Worm (Caenorhabditis elegans): ENCODE data around the gene lrr-1.

DNA sequence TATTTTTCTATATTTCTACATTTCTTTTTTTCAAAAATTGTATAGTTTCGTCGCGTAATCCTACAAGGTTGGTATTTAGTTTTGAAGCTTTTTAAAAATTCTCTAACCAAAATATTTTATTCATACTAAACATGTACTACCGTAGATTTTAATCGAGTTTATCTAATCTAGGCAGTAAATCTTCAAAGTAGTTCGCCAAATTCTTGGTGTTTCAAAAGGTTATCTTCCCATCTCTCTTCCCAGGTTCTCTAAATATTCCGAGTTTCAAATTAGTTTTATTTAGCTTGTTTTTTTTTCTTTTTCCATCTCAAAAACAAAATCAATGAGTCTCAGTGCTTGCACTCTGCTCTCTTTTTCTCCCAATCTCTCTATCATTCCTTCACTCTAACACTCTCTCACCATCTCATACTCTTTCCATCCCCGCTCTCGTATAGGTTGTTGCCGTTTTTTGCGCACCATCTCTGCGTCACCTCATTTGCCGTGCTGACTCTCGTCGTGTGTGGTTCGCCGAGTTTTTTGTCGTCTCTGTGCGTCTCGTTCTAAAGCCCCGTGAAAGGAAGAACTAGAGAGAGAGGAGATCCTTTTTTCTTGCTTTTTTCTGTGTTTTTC, 19.2 kb downstream of the lrr-1 start:
- no peak for TF ChIP-seq unc-62 (GFP tag; optimal IDR thresholded peaks at IDR 0.05)
- TF ChIP-seq elt-3 (tag; optimal IDR thresholded peaks at IDR 0.05) = no peak
- no peak for TF ChIP-seq ceh-82 (tag; optimal IDR thresholded peaks at IDR 0.05)
- no peak for TF ChIP-seq nhr-11 (tag; optimal IDR thresholded peaks at IDR 0.05)
- no peak for TF ChIP-seq nhr-237 (tag; optimal IDR thresholded peaks at IDR 0.05)
- peak; percentile 74 for TF ChIP-seq egl-27 (tag; optimal IDR thresholded peaks at IDR 0.05)

Data from whole organism, L2 larva.